Worm (Caenorhabditis elegans) whole organism, early embryonic: ENCODE results near the gene mvk-1.

Experiments used
- B0310.2 ChIP-seq: sonication (generic microtip); optimal IDR thresholded peaks from 2 replicates; lab custom pipeline; 2016; ENCODE audit warnings: mild to moderate bottlenecking, missing genetic modification characterization, missing compliant biosample characterization
- F13C5.2 ChIP-seq: sonication (generic microtip); optimal IDR thresholded peaks from 2 replicates; lab custom pipeline; 2017; ENCODE audit warnings: mild to moderate bottlenecking, missing genetic modification characterization, inconsistent platforms, missing compliant biosample characterization
- aly-1 ChIP-seq: sonication (generic microtip); optimal IDR thresholded peaks from 2 replicates; lab custom pipeline; 2016; ENCODE audit warnings: missing genetic modification characterization, missing compliant biosample characterization
- ama-1 ChIP-seq: fragments of 150-350 bp; optimal IDR thresholded peaks from 2 replicates; lab custom pipeline; 2014
- ceh-13 ChIP-seq: fragments of 200-800 bp; sonication (Bioruptor generic); optimal IDR thresholded peaks from 2 replicates; lab custom pipeline; 2018; ENCODE audit warnings: mild to moderate bottlenecking, missing genetic modification characterization, missing compliant biosample characterization
- ceh-36 ChIP-seq: sonication (generic microtip); optimal IDR thresholded peaks from 2 replicates; lab custom pipeline; 2016; ENCODE audit warnings: missing genetic modification characterization, inconsistent platforms, missing compliant biosample characterization
- ets-7 ChIP-seq: sonication (generic microtip); optimal IDR thresholded peaks from 2 replicates; lab custom pipeline; 2016; ENCODE audit warnings: missing genotype, missing genetic modification characterization, missing compliant biosample characterization
- flt-1 ChIP-seq: fragments of 200-800 bp; sonication (Bioruptor generic); IDR thresholded peaks from 2 replicates; pipeline ENCODE4 v1.3.6; 2022; ENCODE audit warnings: missing genetic modification characterization, missing compliant biosample characterization
- hmbx-1 ChIP-seq: sonication (generic microtip); optimal IDR thresholded peaks from 2 replicates; lab custom pipeline; 2016; ENCODE audit warnings: mild to moderate bottlenecking, missing genetic modification characterization, missing compliant biosample characterization
- hmg-4 ChIP-seq: fragments of 200-800 bp; sonication (Bioruptor generic); optimal IDR thresholded peaks from 2 replicates; lab custom pipeline; 2018; ENCODE audit warnings: mild to moderate bottlenecking, missing genetic modification characterization, missing compliant biosample characterization
- hnd-1 ChIP-seq: sonication (generic microtip); optimal IDR thresholded peaks from 2 replicates; lab custom pipeline; 2016; ENCODE audit warnings: missing genetic modification characterization, missing compliant biosample characterization
- pes-1 ChIP-seq: fragments of 200-800 bp; sonication (Bioruptor generic); IDR thresholded peaks from 2 replicates; pipeline ENCODE4 v1.3.6; 2022; ENCODE audit warnings: missing genetic modification reagents, missing genetic modification characterization, missing compliant biosample characterization
- scrt-1 ChIP-seq: fragments of 200-800 bp; sonication (Bioruptor generic); IDR thresholded peaks from 2 replicates; pipeline ENCODE4 v1.3.6; 2022; ENCODE audit warnings: missing genetic modification characterization, missing compliant biosample characterization
- sea-1 ChIP-seq: fragments of 200-800 bp; sonication (Bioruptor generic); conservative IDR thresholded peaks from 2 replicates; pipeline ENCODE4 v1.3.6; 2022; ENCODE audit warnings: missing genetic modification characterization, missing compliant biosample characterization
- tbx-11 ChIP-seq: fragments of 200-800 bp; sonication (Bioruptor generic); IDR thresholded peaks from 2 replicates; pipeline ENCODE4 v1.3.6; 2022; ENCODE audit warnings: missing genetic modification characterization, missing compliant biosample characterization
- tbx-37 ChIP-seq: fragments of 200-800 bp; sonication (Bioruptor generic); conservative IDR thresholded peaks from 2 replicates; pipeline ENCODE4 v1.3.6; 2022; ENCODE audit warnings: missing genetic modification reagents, missing genetic modification characterization, missing compliant biosample characterization
- tra-4 ChIP-seq: sonication (generic microtip); optimal IDR thresholded peaks from 2 replicates; lab custom pipeline; 2017; ENCODE audit warnings: missing genetic modification characterization, missing compliant biosample characterization

The mvk-1 gene

ce11 chrIII:6170038-6170437 is 34.0 kb upstream of the mvk-1 start:
- TF ChIP-seq hmbx-1 (tag; lab: Kevin White, UChicago) (no peak), F13C5.2 (tag; lab: Kevin White, UChicago) (peak; percentile 12), tbx-11 (GFP tag; lab: Robert Waterston, UW) (no peak), flt-1 (GFP tag; lab: Robert Waterston, UW) (no peak), hnd-1 (tag; lab: Kevin White, UChicago) (no peak)

- TF ChIP-seq pes-1 (GFP tag; lab: Robert Waterston, UW) (no peak), ets-7 (tag; lab: Kevin White, UChicago) (no peak), sea-1 (GFP tag; lab: Robert Waterston, UW) (no peak), ama-1 (no peak), flt-1 (GFP tag; lab: Robert Waterston, UW) (no peak), ceh-13 (GFP tag; lab: Kevin White, UChicago) (no peak), tbx-37 (GFP tag; lab: Robert Waterston, UW) (no peak), hmg-4 (no peak), aly-1 (no peak), hmbx-1 (tag; lab: Kevin White, UChicago) (no peak), ceh-36 (no peak), scrt-1 (GFP tag; lab: Robert Waterston, UW) (no peak), B0310.2 (tag; lab: Kevin White, UChicago) (no peak), F13C5.2 (tag; lab: Kevin White, UChicago) (no peak), hnd-1 (tag; lab: Kevin White, UChicago) (no peak), tbx-11 (GFP tag; lab: Robert Waterston, UW) (no peak), tra-4 (no peak)
Observed at ce11 chrIII:6168497-6169227, 32.6 kb upstream of the mvk-1 start, which contains the start of gene efk-1. efk-1 (minus strand) TSS chrIII:6168547.

DNA sequence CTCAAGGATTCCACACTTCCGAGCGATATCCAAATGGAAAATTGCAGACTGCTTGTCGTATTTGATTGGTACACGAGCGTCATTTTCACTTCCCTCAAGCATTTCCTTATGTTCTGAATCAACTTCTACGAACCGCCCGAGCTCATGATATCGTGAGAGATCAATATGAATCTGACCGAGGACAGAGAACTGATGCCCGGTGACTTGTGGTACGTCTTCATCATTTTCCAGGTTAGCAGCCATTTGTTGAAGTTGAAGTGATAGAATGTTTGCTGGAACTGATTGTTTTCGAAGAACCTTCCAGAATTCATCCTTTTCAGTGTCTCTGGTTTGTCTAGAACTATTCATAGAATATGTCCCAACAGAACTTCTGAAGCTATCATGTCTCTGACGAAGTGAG is 30.6 kb upstream of the mvk-1 start:
- TF ChIP-seq B0310.2 (tag; lab: Kevin White, UChicago) (no peak), tra-4 (no peak), ceh-13 (GFP tag; lab: Kevin White, UChicago) (no peak), hmbx-1 (tag; lab: Kevin White, UChicago) (no peak), hmg-4 (no peak), hnd-1 (tag; lab: Kevin White, UChicago) (no peak), aly-1 (no peak), scrt-1 (GFP tag; lab: Robert Waterston, UW) (no peak), F13C5.2 (tag; lab: Kevin White, UChicago) (no peak), tbx-37 (GFP tag; lab: Robert Waterston, UW) (no peak), ets-7 (tag; lab: Kevin White, UChicago) (no peak), pes-1 (GFP tag; lab: Robert Waterston, UW) (no peak), ama-1 (no peak), tbx-11 (GFP tag; lab: Robert Waterston, UW) (no peak)

ce11 chrIII:6165240-6165639 is 29.2 kb upstream of the mvk-1 start:
- no peak for TF ChIP-seq ets-7 (tag; lab: Kevin White, UChicago)
- no peak for TF ChIP-seq aly-1

DNA sequence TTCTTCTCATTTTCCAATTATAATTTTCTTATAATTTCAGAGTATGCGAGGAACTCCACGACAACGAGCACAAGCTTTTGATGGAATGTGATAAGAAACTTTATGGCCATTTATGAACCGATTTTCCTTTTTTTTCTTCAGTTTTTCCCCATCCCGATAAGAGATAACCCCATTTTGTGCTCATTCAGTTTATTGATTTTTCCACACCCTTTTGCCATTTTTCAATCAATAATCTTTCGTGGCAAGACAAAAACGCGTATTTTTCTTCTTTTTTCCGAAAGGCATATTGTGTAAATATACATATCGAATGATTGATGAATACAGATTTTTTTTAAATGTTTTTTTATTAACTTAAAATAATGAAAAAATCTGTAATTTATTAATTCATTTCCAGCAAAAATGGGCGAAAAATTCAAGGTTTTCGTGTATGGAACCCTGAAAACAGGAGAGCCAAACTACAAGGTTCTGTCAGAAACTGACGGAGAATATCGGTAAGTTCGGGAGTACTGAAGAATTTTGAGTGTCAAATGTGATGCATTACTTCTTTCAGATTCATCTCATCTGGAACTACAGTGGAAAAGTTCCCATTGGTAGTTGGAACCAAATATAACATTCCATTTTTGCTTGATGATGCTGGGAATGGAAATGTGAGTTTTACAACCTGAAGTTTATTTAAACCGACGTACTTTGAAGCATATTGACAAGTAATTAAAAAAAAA is 28.3 kb upstream of the mvk-1 start, which contains the start of gene F42A10.9:
F42A10.9 (plus strand) TSS at position 321 of the 719 bp plus-strand sequence.
- no peak for TF ChIP-seq flt-1 (GFP tag; lab: Robert Waterston, UW)
- TF ChIP-seq ama-1 = no peak
- TF ChIP-seq F13C5.2 (tag; lab: Kevin White, UChicago) = no peak

- no peak for TF ChIP-seq sea-1 (GFP tag; lab: Robert Waterston, UW)
- TF ChIP-seq F13C5.2 (tag; lab: Kevin White, UChicago) = no peak
- no peak for TF ChIP-seq ceh-36
- TF ChIP-seq hmg-4 = no peak
- no peak for TF ChIP-seq tbx-37 (GFP tag; lab: Robert Waterston, UW)
- no peak for TF ChIP-seq pes-1 (GFP tag; lab: Robert Waterston, UW)
Observed at ce11 chrIII:6163381-6163780, 27.3 kb upstream of the mvk-1 start.

DNA sequence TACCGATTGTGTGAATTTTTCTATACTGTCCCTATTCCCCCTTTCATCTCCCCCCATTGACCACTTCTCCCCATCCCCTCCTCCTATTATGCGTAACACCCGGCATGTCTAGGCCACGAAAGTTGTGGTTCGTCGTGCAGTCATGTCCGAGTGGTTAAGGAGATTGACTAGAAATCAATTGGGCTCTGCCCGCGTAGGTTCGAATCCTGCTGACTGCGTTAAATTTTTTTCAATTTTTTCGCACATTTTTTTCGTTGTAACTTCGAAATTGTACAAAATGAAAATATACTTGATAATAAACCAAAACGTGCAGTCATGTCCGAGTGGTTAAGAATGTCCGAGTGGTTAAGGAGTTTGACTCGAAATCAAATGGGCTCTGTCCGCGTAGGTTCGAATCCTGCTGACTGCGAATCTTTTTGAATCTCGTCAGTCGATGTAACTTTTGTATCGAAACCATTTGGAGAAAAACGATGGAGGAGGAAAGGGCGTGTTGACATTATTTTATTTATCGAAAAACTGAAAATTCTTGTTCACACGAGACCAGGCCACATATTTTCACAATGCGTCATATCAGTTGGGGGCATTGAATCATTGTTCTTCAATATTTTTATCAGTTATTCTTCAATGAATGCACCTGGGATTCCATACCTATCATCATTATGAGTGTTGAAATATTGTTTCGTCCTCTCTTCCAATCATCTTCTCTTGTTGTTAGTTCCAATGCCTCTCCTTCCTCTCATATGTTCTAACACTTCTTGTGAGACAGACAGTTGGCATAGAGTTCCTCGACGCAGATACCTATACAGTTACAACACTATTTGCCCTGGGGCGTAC is 22.8 kb upstream of the mvk-1 start, which contains the start of gene nfm-1:
nfm-1 (plus strand) TSS at position 812 of the 834 bp plus-strand sequence.
- TF ChIP-seq ceh-36 (peak; percentile 91), ama-1 (no peak), tbx-37 (GFP tag; lab: Robert Waterston, UW) (peak; percentile 87), F13C5.2 (tag; lab: Kevin White, UChicago) (peak; percentile 92), tbx-11 (GFP tag; lab: Robert Waterston, UW) (peak; percentile 87), flt-1 (GFP tag; lab: Robert Waterston, UW) (peak; percentile 93), ets-7 (tag; lab: Kevin White, UChicago) (no peak), scrt-1 (GFP tag; lab: Robert Waterston, UW) (peak; percentile 95), aly-1 (peak; percentile 71), ceh-13 (GFP tag; lab: Kevin White, UChicago) (peak; percentile 83), hmg-4 (peak; percentile 88), hmbx-1 (tag; lab: Kevin White, UChicago) (peak; percentile 72), B0310.2 (tag; lab: Kevin White, UChicago) (peak; percentile 88), sea-1 (GFP tag; lab: Robert Waterston, UW) (peak; percentile 94), pes-1 (GFP tag; lab: Robert Waterston, UW) (peak; percentile 94), hnd-1 (tag; lab: Kevin White, UChicago) (peak; percentile 81), tra-4 (peak; percentile 74)
